1 fruit fly cellular context compared by ENCODE assay signal in genomic region chr3R:9940565-9941258, dm6.
TF ChIP-seq lines count a peak whose summit lies in the region.

No protein-coding gene starts in this region.

TF ChIP-seq in whole organism, embryonic, 481 proteins besides CTCF, POLR2A, EP300 and RAD21 (continued from another document and continues in another):
- TF ChIP-seq row (GFP tag; IDR thresholded peaks at IDR 0.05; lab: Robert Waterston, UW) (no peak), insv (GFP tag; optimal IDR thresholded peaks at IDR 0.05; lab: Kevin White, UChicago) (no peak), Nf-YC (tag; optimal IDR thresholded peaks at IDR 0.05; lab: Kevin White, UChicago) (no peak), CG8388 (GFP tag; optimal IDR thresholded peaks at IDR 0.05; lab: Kevin White, UChicago) (no peak), odd (GFP tag; optimal IDR thresholded peaks at IDR 0.05; lab: Kevin White, UChicago) (no peak), Vsx1 (GFP tag; optimal IDR thresholded peaks at IDR 0.05; lab: Kevin White, UChicago) (no peak), CG6254 (GFP tag; optimal IDR thresholded peaks at IDR 0.05; lab: Kevin White, UChicago) (no peak), CG9932 (GFP tag; IDR thresholded peaks at IDR 0.05; lab: Robert Waterston, UW) (no peak), ewg (GFP tag; optimal IDR thresholded peaks at IDR 0.05; lab: Kevin White, UChicago) (no peak), CG4328 (GFP tag; optimal IDR thresholded peaks at IDR 0.05; lab: Kevin White, UChicago) (no peak), pan (optimal IDR thresholded peaks at IDR 0.05; lab: Kevin White, UChicago) (no peak), pan (GFP tag; optimal IDR thresholded peaks at IDR 0.05 in 1 of 2, IDR thresholded peaks at IDR 0.05 in 1 of 2) (no peak), CG34422 (GFP tag; IDR thresholded peaks at IDR 0.05; lab: Robert Waterston, UW) (no peak), Oli (tag; optimal IDR thresholded peaks at IDR 0.05; lab: Kevin White, UChicago) (no peak), CG7745 (tag; optimal IDR thresholded peaks at IDR 0.05; lab: Kevin White, UChicago) (no peak), CG9437 (GFP tag; optimal IDR thresholded peaks at IDR 0.05; lab: Kevin White, UChicago) (no peak), CG12942 (GFP tag; optimal IDR thresholded peaks at IDR 0.05; lab: Kevin White, UChicago) (no peak), NfI (GFP tag; optimal IDR thresholded peaks at IDR 0.05; lab: Kevin White, UChicago) (no peak), CG3407 (GFP tag; optimal IDR thresholded peaks at IDR 0.05; lab: Kevin White, UChicago) (no peak), fru (optimal IDR thresholded peaks at IDR 0.05; lab: Kevin White, UChicago) (no peak), CG7928 (GFP tag; optimal IDR thresholded peaks at IDR 0.05; lab: Kevin White, UChicago) (no peak), CG12744 (GFP tag; optimal IDR thresholded peaks at IDR 0.05; lab: Kevin White, UChicago) (no peak), unc-4 (GFP tag; IDR thresholded peaks at IDR 0.05; lab: Robert Waterston, UW; ENCODE audit: partially characterized antibody) (no peak), Kr (GFP tag; optimal IDR thresholded peaks at IDR 0.05; lab: Kevin White, UChicago) (no peak), CG1233 (GFP tag; optimal IDR thresholded peaks at IDR 0.05; lab: Kevin White, UChicago) (no peak), CG2199 (GFP tag; IDR thresholded peaks at IDR 0.05; lab: Robert Waterston, UW) (0 out of 3 replicates have a peak, but pooled peaks have one; percentile 43), wor (GFP tag; IDR thresholded peaks at IDR 0.05; lab: Robert Waterston, UW) (no peak), ac (GFP tag; optimal IDR thresholded peaks at IDR 0.05; lab: Kevin White, UChicago) (no peak), kni (GFP tag; optimal IDR thresholded peaks at IDR 0.05; lab: Kevin White, UChicago) (no peak), sna (GFP tag; IDR thresholded peaks at IDR 0.05; lab: Robert Waterston, UW; ENCODE audit: partially characterized antibody) (no peak), CG1024 (GFP tag; IDR thresholded peaks at IDR 0.05; lab: Robert Waterston, UW) (no peak), org-1 (GFP tag; optimal IDR thresholded peaks at IDR 0.05; lab: Kevin White, UChicago) (no peak), kay (GFP tag; optimal IDR thresholded peaks at IDR 0.05; lab: Kevin White, UChicago) (no peak), Sry-β (GFP tag; optimal IDR thresholded peaks at IDR 0.05; lab: Kevin White, UChicago) (no peak), dimm (GFP tag; IDR thresholded peaks at IDR 0.05; lab: Robert Waterston, UW) (no peak), chif (GFP tag; optimal IDR thresholded peaks at IDR 0.05; lab: Kevin White, UChicago) (no peak), Opbp (GFP tag; IDR thresholded peaks at IDR 0.05; lab: Robert Waterston, UW; ENCODE audit: partially characterized antibody) (no peak), tna (GFP tag; IDR thresholded peaks at IDR 0.05; lab: Robert Waterston, UW; ENCODE audit: partially characterized antibody) (no peak), nerfin-2 (GFP tag; IDR thresholded peaks at IDR 0.05; lab: Robert Waterston, UW; ENCODE audit: partially characterized antibody) (no peak), nerfin-1 (tag; optimal IDR thresholded peaks at IDR 0.05; lab: Kevin White, UChicago) (no peak), ftz-f1 (GFP tag; optimal IDR thresholded peaks at IDR 0.05; lab: Kevin White, UChicago) (no peak), mirr (GFP tag; optimal IDR thresholded peaks at IDR 0.05; lab: Kevin White, UChicago) (peak; percentile 74), CG18476 (GFP tag; optimal IDR thresholded peaks at IDR 0.05; lab: Kevin White, UChicago) (no peak), esg (GFP tag; conservative IDR thresholded peaks at IDR 0.05; lab: Robert Waterston, UW) (no peak), CG12769 (tag; optimal IDR thresholded peaks at IDR 0.05; lab: Kevin White, UChicago) (no peak), YL-1 (GFP tag; optimal IDR thresholded peaks at IDR 0.05; lab: Kevin White, UChicago) (no peak), Chrac-16 (GFP tag; optimal IDR thresholded peaks at IDR 0.05; lab: Kevin White, UChicago) (no peak), CG1832 (GFP tag; optimal IDR thresholded peaks at IDR 0.05; lab: Kevin White, UChicago) (no peak), CG2712 (tag; optimal IDR thresholded peaks at IDR 0.05; lab: Kevin White, UChicago) (no peak), sug (tag; optimal IDR thresholded peaks at IDR 0.05; lab: Kevin White, UChicago) (peak; percentile 51), CG4404 (GFP tag; IDR thresholded peaks at IDR 0.05; lab: Robert Waterston, UW) (no peak), shn (GFP tag; optimal IDR thresholded peaks at IDR 0.05; lab: Kevin White, UChicago) (no peak), btn (GFP tag; optimal IDR thresholded peaks at IDR 0.05; lab: Kevin White, UChicago) (no peak), ase (GFP tag; IDR thresholded peaks at IDR 0.05; lab: Robert Waterston, UW) (no peak), Abd-B (GFP tag; optimal IDR thresholded peaks at IDR 0.05; lab: Kevin White, UChicago) (no peak), CG9609 (GFP tag; optimal IDR thresholded peaks at IDR 0.05; lab: Kevin White, UChicago) (no peak), wek (GFP tag; optimal IDR thresholded peaks at IDR 0.05; lab: Kevin White, UChicago) (no peak), Rx (GFP tag; IDR thresholded peaks at IDR 0.05; lab: Robert Waterston, UW) (no peak), Spps (tag; optimal IDR thresholded peaks at IDR 0.05; lab: Kevin White, UChicago) (no peak), CG10321 (GFP tag; IDR thresholded peaks at IDR 0.05; lab: Robert Waterston, UW) (no peak), eve (GFP tag; optimal IDR thresholded peaks at IDR 0.05; lab: Kevin White, UChicago) (peak in 1 of 2 experiments; percentile 20), CG30020 (tag; optimal IDR thresholded peaks at IDR 0.05; lab: Kevin White, UChicago) (no peak), CG17385 (GFP tag; optimal IDR thresholded peaks at IDR 0.05; lab: Kevin White, UChicago) (no peak), TFAM (GFP tag; optimal IDR thresholded peaks at IDR 0.05; lab: Kevin White, UChicago) (no peak), pros (GFP tag; optimal IDR thresholded peaks at IDR 0.05; lab: Kevin White, UChicago) (no peak), CG11695 (GFP tag; IDR thresholded peaks at IDR 0.05; lab: Robert Waterston, UW) (no peak), CG5245 (GFP tag; optimal IDR thresholded peaks at IDR 0.05; lab: Kevin White, UChicago) (no peak), Xrp1 (GFP tag; IDR thresholded peaks at IDR 0.05; lab: Robert Waterston, UW) (no peak), CG17361 (GFP tag; IDR thresholded peaks at IDR 0.05; lab: Robert Waterston, UW) (no peak), Adf1 (GFP tag; IDR thresholded peaks at IDR 0.05; lab: Robert Waterston, UW) (no peak), hb (GFP tag; IDR thresholded peaks at IDR 0.05; lab: Robert Waterston, UW; ENCODE audit: partially characterized antibody) (no peak), slou (GFP tag; optimal IDR thresholded peaks at IDR 0.05; lab: Kevin White, UChicago) (no peak), H15 (GFP tag; IDR thresholded peaks at IDR 0.05; lab: Robert Waterston, UW) (no peak), CG17186 (GFP tag; optimal IDR thresholded peaks at IDR 0.05; lab: Kevin White, UChicago) (no peak), Hr51 (GFP tag; optimal IDR thresholded peaks at IDR 0.05; lab: Kevin White, UChicago) (no peak), Gsc (GFP tag; IDR thresholded peaks at IDR 0.05; lab: Robert Waterston, UW) (no peak), NK7.1 (GFP tag; optimal IDR thresholded peaks at IDR 0.05; lab: Kevin White, UChicago) (no peak), CG17328 (GFP tag; IDR thresholded peaks at IDR 0.05; lab: Robert Waterston, UW) (no peak), sob (GFP tag; IDR thresholded peaks at IDR 0.05; lab: Robert Waterston, UW) (no peak), CG1529 (GFP tag; optimal IDR thresholded peaks at IDR 0.05; lab: Kevin White, UChicago) (no peak), E2f2 (GFP tag; IDR thresholded peaks at IDR 0.05; lab: Robert Waterston, UW) (no peak), sqz (GFP tag; optimal IDR thresholded peaks at IDR 0.05; lab: Kevin White, UChicago) (peak; percentile 35), CG12104 (GFP tag; optimal IDR thresholded peaks at IDR 0.05; lab: Kevin White, UChicago) (no peak), mld (GFP tag; IDR thresholded peaks at IDR 0.05; lab: Robert Waterston, UW; ENCODE audit: partially characterized antibody) (no peak), cg (GFP tag; optimal IDR thresholded peaks at IDR 0.05; lab: Kevin White, UChicago) (no peak), CG11085 (GFP tag; IDR thresholded peaks at IDR 0.05; lab: Robert Waterston, UW) (no peak), CG6854 (GFP tag; optimal IDR thresholded peaks at IDR 0.05; lab: Kevin White, UChicago) (no peak), eyg (GFP tag; optimal IDR thresholded peaks at IDR 0.05; lab: Kevin White, UChicago) (no peak), Hey (tag; optimal IDR thresholded peaks at IDR 0.05; lab: Kevin White, UChicago) (no peak), lilli (GFP tag; optimal IDR thresholded peaks at IDR 0.05; lab: Kevin White, UChicago) (no peak), CG16813 (GFP tag; IDR thresholded peaks at IDR 0.05; lab: Robert Waterston, UW; ENCODE audit: partially characterized antibody) (no peak), bigmax (GFP tag; optimal IDR thresholded peaks at IDR 0.05; lab: Kevin White, UChicago) (no peak), CG1792 (GFP tag; optimal IDR thresholded peaks at IDR 0.05; lab: Kevin White, UChicago) (no peak), CG3281 (GFP tag; optimal IDR thresholded peaks at IDR 0.05; lab: Kevin White, UChicago) (peak; percentile 28), tgo (GFP tag; IDR thresholded peaks at IDR 0.05; lab: Robert Waterston, UW) (no peak), Hr78 (GFP tag; optimal IDR thresholded peaks at IDR 0.05; lab: Kevin White, UChicago) (no peak), Blimp-1 (GFP tag; optimal IDR thresholded peaks at IDR 0.05; lab: Kevin White, UChicago) (no peak), CG17612 (GFP tag; IDR thresholded peaks at IDR 0.05; lab: Robert Waterston, UW) (no peak), stc (GFP tag; IDR thresholded peaks at IDR 0.05; lab: Robert Waterston, UW) (peak; percentile 20; the same call in 1 of the 2 replicates), D19A (tag; optimal IDR thresholded peaks at IDR 0.05; lab: Kevin White, UChicago) (no peak), CG2678 (tag; optimal IDR thresholded peaks at IDR 0.05; lab: Kevin White, UChicago) (peak; percentile 9), Jarid2 (GFP tag; optimal IDR thresholded peaks at IDR 0.05; lab: Kevin White, UChicago) (no peak), CG2120 (GFP tag; optimal IDR thresholded peaks at IDR 0.05; lab: Kevin White, UChicago) (no peak), toy (GFP tag; IDR thresholded peaks at IDR 0.05; lab: Robert Waterston, UW) (no peak), CG13775 (GFP tag; optimal IDR thresholded peaks at IDR 0.05; lab: Kevin White, UChicago) (no peak), CG11093 (GFP tag; IDR thresholded peaks at IDR 0.05; lab: Robert Waterston, UW) (no peak), h (optimal IDR thresholded peaks at IDR 0.05; lab: Kevin White, UChicago) (no peak), crc (GFP tag; optimal IDR thresholded peaks at IDR 0.05; lab: Kevin White, UChicago) (no peak), Nf-YB (GFP tag; optimal IDR thresholded peaks at IDR 0.05; lab: Kevin White, UChicago) (no peak), CG18599 (GFP tag; optimal IDR thresholded peaks at IDR 0.05; lab: Kevin White, UChicago) (peak; percentile 19), Lpt (GFP tag; optimal IDR thresholded peaks at IDR 0.05; lab: Kevin White, UChicago) (no peak), CG32772 (GFP tag; IDR thresholded peaks at IDR 0.05; lab: Robert Waterston, UW) (no peak), CG4707 (GFP tag; optimal IDR thresholded peaks at IDR 0.05; lab: Kevin White, UChicago) (no peak), Dfd (GFP tag; optimal IDR thresholded peaks at IDR 0.05; lab: Kevin White, UChicago) (no peak), CG4854 (GFP tag; optimal IDR thresholded peaks at IDR 0.05; lab: Kevin White, UChicago) (no peak), Mes4 (GFP tag; optimal IDR thresholded peaks at IDR 0.05; lab: Kevin White, UChicago) (no peak), Dek (tag; optimal IDR thresholded peaks at IDR 0.05; lab: Kevin White, UChicago) (no peak), CG11504 (tag; optimal IDR thresholded peaks at IDR 0.05; lab: Kevin White, UChicago) (no peak), gfzf (GFP tag; optimal IDR thresholded peaks at IDR 0.05; lab: Kevin White, UChicago) (no peak), chn (GFP tag; optimal IDR thresholded peaks at IDR 0.05; lab: Kevin White, UChicago) (no peak), CG5180 (GFP tag; optimal IDR thresholded peaks at IDR 0.05; lab: Kevin White, UChicago) (no peak), gem (tag; optimal IDR thresholded peaks at IDR 0.05; lab: Kevin White, UChicago) (no peak), CG2875 (GFP tag; optimal IDR thresholded peaks at IDR 0.05; lab: Kevin White, UChicago) (no peak), fd64A (GFP tag; optimal IDR thresholded peaks at IDR 0.05; lab: Kevin White, UChicago) (no peak), usp (GFP tag; optimal IDR thresholded peaks at IDR 0.05; lab: Kevin White, UChicago) (no peak), CG2202 (tag; optimal IDR thresholded peaks at IDR 0.05; lab: Kevin White, UChicago) (no peak), tap (tag; optimal IDR thresholded peaks at IDR 0.05; lab: Kevin White, UChicago) (no peak), Lhr (GFP tag; optimal IDR thresholded peaks at IDR 0.05; lab: Kevin White, UChicago) (no peak), otp (GFP tag; IDR thresholded peaks at IDR 0.05; lab: Robert Waterston, UW) (no peak), luna (GFP tag; optimal IDR thresholded peaks at IDR 0.05; lab: Kevin White, UChicago) (no peak), dmrt99B (tag; optimal IDR thresholded peaks at IDR 0.05; lab: Kevin White, UChicago) (no peak), CG10274 (GFP tag; optimal IDR thresholded peaks at IDR 0.05; lab: Kevin White, UChicago) (no peak), CG2889 (GFP tag; IDR thresholded peaks at IDR 0.05; lab: Robert Waterston, UW) (no peak), dmrt11E (tag; optimal IDR thresholded peaks at IDR 0.05; lab: Kevin White, UChicago) (no peak), Optix (GFP tag; IDR thresholded peaks at IDR 0.05; lab: Robert Waterston, UW) (no peak), prd (optimal IDR thresholded peaks at IDR 0.05; lab: Kevin White, UChicago) (no peak), prd (GFP tag; IDR thresholded peaks at IDR 0.05; lab: Robert Waterston, UW) (no peak), fd3F (GFP tag; optimal IDR thresholded peaks at IDR 0.05; lab: Kevin White, UChicago) (no peak), gsb-n (tag; optimal IDR thresholded peaks at IDR 0.05; lab: Kevin White, UChicago) (no peak), CG12236 (GFP tag; optimal IDR thresholded peaks at IDR 0.05; lab: Kevin White, UChicago) (no peak), CG13424 (tag; optimal IDR thresholded peaks at IDR 0.05; lab: Kevin White, UChicago) (no peak), CG1603 (tag; optimal IDR thresholded peaks at IDR 0.05; lab: Kevin White, UChicago) (no peak)
